Worm (Caenorhabditis elegans) whole organism, young adult: ENCODE results near the gene srt-34.

Experiments
- B0019.2 ChIP-seq: fragments of 200-800 bp; sonication (Bioruptor generic); conservative IDR thresholded peaks from 2 replicates; pipeline ENCODE4 v1.3.6; 2022; ENCODE audit warnings: missing genetic modification reagents, missing genetic modification characterization, missing compliant biosample characterization
- B0336.3 ChIP-seq: fragments of 200-800 bp; sonication (Bioruptor generic); IDR thresholded peaks from 2 replicates; pipeline ENCODE4 v1.3.6; 2022; ENCODE audit warnings: missing genetic modification characterization, missing compliant biosample characterization
- C06A6.2 ChIP-seq: fragments of 200-800 bp; sonication (Bioruptor generic); conservative IDR thresholded peaks from 2 replicates; pipeline ENCODE4 v1.3.6; 2022; ENCODE audit warnings: missing genetic modification characterization, missing compliant biosample characterization
- C17E4.6 ChIP-seq: fragments of 200-800 bp; sonication (Bioruptor generic); IDR thresholded peaks from 2 replicates; pipeline ENCODE4 v1.3.6; 2022; ENCODE audit warnings: missing genetic modification reagents, missing genetic modification characterization, missing compliant biosample characterization
- D2030.7 ChIP-seq: fragments of 200-800 bp; sonication (Bioruptor generic); IDR thresholded peaks from 2 replicates; pipeline ENCODE4 v1.3.6; 2022; ENCODE audit warnings: missing genetic modification reagents, missing genetic modification characterization, missing compliant biosample characterization
- F33H1.4 ChIP-seq: fragments of 200-800 bp; sonication (Bioruptor generic); IDR thresholded peaks from 2 replicates; pipeline ENCODE4 v1.3.6; 2022; ENCODE audit warnings: missing genetic modification reagents, missing genetic modification characterization, missing compliant biosample characterization
- K11D2.4 ChIP-seq: fragments of 200-800 bp; sonication (Bioruptor generic); IDR thresholded peaks from 2 replicates; pipeline ENCODE4 v1.3.6; 2022; ENCODE audit warnings: missing genetic modification reagents, missing genetic modification characterization, missing compliant biosample characterization
- T07F8.4 ChIP-seq: sonication (generic microtip); optimal IDR thresholded peaks from 2 replicates; lab custom pipeline; 2016; ENCODE audit warnings: mild to moderate bottlenecking, missing genetic modification characterization, moderate library complexity, missing compliant biosample characterization
- T26A5.8 ChIP-seq: sonication (generic microtip); optimal IDR thresholded peaks from 2 replicates; lab custom pipeline; 2016; ENCODE audit warnings: missing genetic modification characterization, missing compliant biosample characterization
- Y53F4B.3 ChIP-seq: fragments of 200-800 bp; sonication (Bioruptor generic); IDR thresholded peaks from 2 replicates; pipeline ENCODE4 v1.3.6; 2022; ENCODE audit warnings: missing genetic modification reagents, missing genetic modification characterization, missing compliant biosample characterization
- Y79H2A.3 ChIP-seq: fragments of 200-800 bp; sonication (Bioruptor generic); conservative IDR thresholded peaks from 2 replicates; pipeline ENCODE4 v1.3.6; 2022; ENCODE audit warnings: missing genetic modification reagents, missing genetic modification characterization, missing compliant biosample characterization
- ZK185.1 ChIP-seq: sonication (generic microtip); optimal IDR thresholded peaks from 2 replicates; lab custom pipeline; 2016; ENCODE audit warnings: mild to moderate bottlenecking, missing genetic modification characterization, missing compliant biosample characterization; ENCODE audit not compliant: poor library complexity, severe bottlenecking
- akir-1 ChIP-seq: fragments of 200-800 bp; sonication (Bioruptor generic); optimal IDR thresholded peaks from 2 replicates; lab custom pipeline; 2018; ENCODE audit warnings: mild to moderate bottlenecking, missing genetic modification characterization, moderate library complexity, missing compliant biosample characterization
- bed-2 ChIP-seq: fragments of 200-800 bp; sonication (Bioruptor generic); IDR thresholded peaks from 2 replicates; pipeline ENCODE4 v1.3.6; 2022; ENCODE audit warnings: missing genetic modification reagents, missing genetic modification characterization, missing compliant biosample characterization
- ccch-3 ChIP-seq: fragments of 200-800 bp; sonication (Bioruptor generic); optimal IDR thresholded peaks from 2 replicates; lab custom pipeline; 2018; ENCODE audit warnings: mild to moderate bottlenecking, missing genetic modification characterization, missing compliant biosample characterization
- cebp-1 ChIP-seq, 2 experiments: fragments of 200-800 bp in 1 of 2; sonication (Bioruptor generic) in 1 of 2; sonication (generic microtip) in 1 of 2; IDR thresholded peaks in 1 of 2; optimal IDR thresholded peaks in 1 of 2; 2 replicates each; pipeline versions ENCODE4 v1.3.6 to Lab custom; 2017 to 2022; ENCODE audit warnings: missing compliant biosample characterization in 2 of 2, missing genetic modification characterization in 2 of 2, mild to moderate bottlenecking in 1 of 2, missing genetic modification reagents in 1 of 2, moderate library complexity in 1 of 2
- ceh-79 ChIP-seq: sonication (generic microtip); optimal IDR thresholded peaks from 2 replicates; lab custom pipeline; 2017; ENCODE audit warnings: mild to moderate bottlenecking, missing genetic modification characterization, missing compliant biosample characterization
- dox-1 ChIP-seq: fragments of 200-800 bp; sonication (Bioruptor generic); IDR thresholded peaks from 2 replicates; pipeline ENCODE4 v1.3.6; 2022; ENCODE audit warnings: missing genetic modification reagents, missing genetic modification characterization, missing compliant biosample characterization
- dpff-1 ChIP-seq: sonication (generic microtip); optimal IDR thresholded peaks from 2 replicates; lab custom pipeline; 2017; ENCODE audit warnings: mild to moderate bottlenecking, missing genetic modification characterization, missing compliant biosample characterization
- ekl-4 ChIP-seq: fragments of 200-800 bp; sonication (Bioruptor generic); IDR thresholded peaks from 2 replicates; pipeline ENCODE4 v1.3.6; 2022; ENCODE audit warnings: missing genetic modification reagents, missing genetic modification characterization, missing compliant biosample characterization
- hrde-1 ChIP-seq: sonication (generic microtip); optimal IDR thresholded peaks from 2 replicates; lab custom pipeline; 2016; ENCODE audit warnings: missing genetic modification characterization, mild to moderate bottlenecking, missing compliant biosample characterization, moderate library complexity, missing genotype, missing genetic modification reagents, borderline replicate concordance
- let-607 ChIP-seq, 2 experiments: fragments of 200-800 bp in 1 of 2; sonication (Bioruptor generic) in 1 of 2; sonication (generic microtip) in 1 of 2; optimal IDR thresholded peaks; 2 replicates each; lab custom pipeline; 2016 to 2018; ENCODE audit warnings: mild to moderate bottlenecking in 2 of 2, missing compliant biosample characterization in 2 of 2, missing genetic modification characterization in 2 of 2, moderate library complexity in 2 of 2, missing genotype in 1 of 2
- lir-1 ChIP-seq: fragments of 200-800 bp; sonication (Bioruptor generic); conservative IDR thresholded peaks from 2 replicates; pipeline ENCODE4 v1.3.6; 2022; ENCODE audit warnings: missing genetic modification reagents, missing genetic modification characterization, missing compliant biosample characterization
- madf-6 ChIP-seq: fragments of 200-800 bp; sonication (Bioruptor generic); IDR thresholded peaks from 2 replicates; pipeline ENCODE4 v1.3.6; 2022; ENCODE audit warnings: missing genetic modification reagents, missing genetic modification characterization, missing compliant biosample characterization
- madf-8 ChIP-seq: fragments of 200-800 bp; sonication (Bioruptor generic); conservative IDR thresholded peaks from 2 replicates; pipeline ENCODE4 v1.3.6; 2022; ENCODE audit warnings: missing genetic modification reagents, missing genetic modification characterization, missing compliant biosample characterization
- mxl-1 ChIP-seq: sonication (generic microtip); optimal IDR thresholded peaks from 2 replicates; lab custom pipeline; 2016; ENCODE audit warnings: missing genetic modification characterization, missing compliant biosample characterization
- nfyb-1 ChIP-seq: fragments of 200-800 bp; sonication (Bioruptor generic); IDR thresholded peaks from 2 replicates; pipeline ENCODE4 v1.3.6; 2022; ENCODE audit warnings: missing genetic modification reagents, missing genetic modification characterization, missing compliant biosample characterization
- nhr-120 ChIP-seq: fragments of 200-800 bp; sonication (Bioruptor generic); IDR thresholded peaks from 2 replicates; pipeline ENCODE4 v1.3.6; 2022; ENCODE audit warnings: missing genetic modification characterization, missing compliant biosample characterization
- nhr-80 ChIP-seq: sonication (generic microtip); optimal IDR thresholded peaks from 2 replicates; lab custom pipeline; 2016; ENCODE audit warnings: missing genetic modification characterization, missing compliant biosample characterization
- pha-4 ChIP-seq: fragments of 150-350 bp; sonication (generic microtip); optimal IDR thresholded peaks from 2 replicates; lab custom pipeline; 2014; ENCODE audit warnings: missing biosample characterization, missing genetic modification reagents, missing genetic modification characterization
- repo-1 ChIP-seq: sonication (generic microtip); optimal IDR thresholded peaks from 2 replicates; lab custom pipeline; 2017; ENCODE audit warnings: mild to moderate bottlenecking, missing genetic modification characterization, missing compliant biosample characterization
- sea-2 ChIP-seq: fragments of 200-800 bp; sonication (Bioruptor generic); IDR thresholded peaks from 2 replicates; pipeline ENCODE4 v1.3.6; 2022; ENCODE audit warnings: missing genetic modification characterization, missing compliant biosample characterization
- snpc-4 ChIP-seq, 5 experiments: fragments of 150-350 bp in 1 of 5; sonication (generic microtip) in 4 of 5; optimal IDR thresholded peaks; 2 replicates each; lab custom pipeline; 2014 to 2018; ENCODE audit warnings: missing genetic modification characterization in 5 of 5, missing biosample characterization in 3 of 5, antibody characterized with exemption in 2 of 5, mild to moderate bottlenecking in 2 of 5, missing compliant biosample characterization in 2 of 5, missing genotype in 2 of 5, moderate library complexity in 2 of 5, missing genetic modification reagents in 1 of 5
- sptf-2 ChIP-seq: fragments of 200-800 bp; sonication (Bioruptor generic); optimal IDR thresholded peaks from 2 replicates; lab custom pipeline; 2018; ENCODE audit warnings: mild to moderate bottlenecking, missing genetic modification characterization, missing compliant biosample characterization
- tbp1 ChIP-seq: fragments of 200-800 bp; sonication (Bioruptor generic); optimal IDR thresholded peaks from 2 replicates; lab custom pipeline; 2018; ENCODE audit warnings: mild to moderate bottlenecking, missing genetic modification characterization, missing compliant biosample characterization
- tbx-9 ChIP-seq: sonication (generic microtip); optimal IDR thresholded peaks from 2 replicates; lab custom pipeline; 2016; ENCODE audit warnings: borderline replicate concordance, missing genetic modification characterization, inconsistent platforms, missing compliant biosample characterization
- zfh-2 ChIP-seq: fragments of 200-800 bp; sonication (Bioruptor generic); conservative IDR thresholded peaks from 2 replicates; pipeline ENCODE4 v1.3.6; 2022; ENCODE audit warnings: missing genetic modification reagents, missing genetic modification characterization, missing compliant biosample characterization
- ztf-22 ChIP-seq: fragments of 200-800 bp; sonication (Bioruptor generic); optimal IDR thresholded peaks from 2 replicates; lab custom pipeline; 2018; ENCODE audit warnings: mild to moderate bottlenecking, missing genetic modification characterization, moderate library complexity, missing compliant biosample characterization
- ztf-25 ChIP-seq: fragments of 200-800 bp; sonication (Bioruptor generic); IDR thresholded peaks from 2 replicates; pipeline ENCODE4 v1.3.6; 2022; ENCODE audit warnings: missing genetic modification reagents, missing genetic modification characterization, missing compliant biosample characterization
- ztf-28 ChIP-seq: fragments of 200-800 bp; sonication (Bioruptor generic); IDR thresholded peaks from 2 replicates; pipeline ENCODE4 v1.3.6; 2022; ENCODE audit warnings: missing genetic modification reagents, missing genetic modification characterization, missing compliant biosample characterization
- ztf-6 ChIP-seq: fragments of 200-800 bp; sonication (Bioruptor generic); IDR thresholded peaks from 2 replicates; pipeline ENCODE4 v1.3.6; 2022; ENCODE audit warnings: missing genetic modification reagents, missing genetic modification characterization, missing compliant biosample characterization

Gene srt-34

DNA sequence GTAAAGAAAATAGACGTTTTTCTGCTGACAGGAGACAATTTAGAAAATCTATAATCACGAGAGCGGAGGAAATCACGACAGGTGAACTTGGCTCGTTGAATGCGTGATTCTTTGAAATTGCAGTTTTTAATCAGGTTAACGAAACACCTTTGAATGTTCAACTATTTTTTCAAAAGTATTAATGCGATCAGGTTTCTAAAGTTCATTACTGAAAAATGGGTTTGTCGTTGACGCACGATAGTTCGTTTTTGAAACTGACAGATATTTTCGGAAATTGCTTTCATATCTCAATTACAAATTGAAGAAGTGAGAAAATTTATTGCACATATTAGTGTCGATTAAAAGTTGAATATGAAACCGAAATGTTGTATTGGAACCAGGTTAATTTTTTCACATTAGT, 2.1 kb downstream of the srt-34 start, which contains the start of gene F54E2.5 (continued):
- TF ChIP-seq B0019.2 (GFP tag; lab: Robert Waterston, UW) (no peak), tbx-9 (tag; lab: Kevin White, UChicago) (no peak), T07F8.4 (no peak), C17E4.6 (GFP tag; lab: Robert Waterston, UW) (no peak), snpc-4 (GFP tag; optimal IDR thresholded peaks at IDR 0.05; lab: Kevin White, UChicago) (no peak), snpc-4 (tag; optimal IDR thresholded peaks at IDR 0.05; lab: Kevin White, UChicago) (no peak), repo-1 (tag; lab: Kevin White, UChicago) (no peak), B0336.3 (GFP tag; lab: Robert Waterston, UW) (no peak)

DNA sequence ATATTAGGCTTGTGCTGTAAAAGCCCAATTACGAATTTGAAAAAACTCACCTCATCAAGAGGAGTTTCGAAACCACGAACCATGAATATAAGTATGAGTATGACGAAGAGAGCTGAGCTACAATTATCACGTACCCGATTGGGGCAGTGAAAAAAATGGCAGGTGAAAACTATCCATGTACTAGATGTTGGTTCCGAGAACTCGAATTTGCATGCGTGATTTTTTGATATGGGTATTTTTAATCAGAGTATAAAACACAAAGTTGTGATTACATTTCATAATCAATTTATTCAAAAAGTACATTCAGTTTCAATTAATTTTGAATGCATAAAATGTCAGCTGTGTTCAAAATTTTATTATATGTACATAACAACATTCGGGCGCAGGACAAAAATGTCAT, 4.2 kb downstream of the srt-34 start, which contains the start of gene F54E2.9:
TSS of gene F54E2.9 (minus strand) at position 132 of the 400 bp plus-strand sequence.
- TF ChIP-seq F33H1.4 (GFP tag; lab: Robert Waterston, UW) (no peak), hrde-1 (no peak), sptf-2 (GFP tag; lab: Kevin White, UChicago) (no peak), C06A6.2 (no peak), ztf-22 (GFP tag; lab: Kevin White, UChicago) (no peak), ztf-6 (no peak)

DNA sequence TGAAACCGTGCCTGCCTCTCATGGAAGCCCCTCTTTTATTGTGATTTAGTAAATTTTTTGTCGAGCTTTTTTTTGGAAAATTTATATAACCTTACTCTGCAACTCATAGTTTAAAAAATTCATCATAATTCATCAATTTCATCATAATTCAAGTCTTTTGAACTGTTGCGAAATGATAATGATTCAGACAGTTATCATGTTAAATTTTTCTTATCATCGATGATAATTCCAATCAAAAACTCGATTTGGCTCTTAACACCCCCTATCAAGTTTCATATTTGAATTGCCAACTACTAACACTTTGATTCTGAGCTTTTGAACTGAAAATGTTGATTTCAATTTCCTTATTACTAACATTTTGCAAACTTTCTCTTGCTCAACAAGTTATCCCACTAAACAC, 7.9 kb downstream of the srt-34 start, which contains the start of gene F54E2.1:
TSS of gene F54E2.1 (plus strand) at position 235 of the 400 bp plus-strand sequence.
- TF ChIP-seq tbp1 (GFP tag; lab: Kevin White, UChicago) = no peak
- peak; percentile 82 for TF ChIP-seq nhr-80 (tag; lab: Kevin White, UChicago)
- peak; percentile 87 for TF ChIP-seq cebp-1 (GFP tag; IDR thresholded peaks at IDR 0.05; lab: Robert Waterston, UW)
- no peak for TF ChIP-seq cebp-1 (tag; optimal IDR thresholded peaks at IDR 0.05; lab: Kevin White, UChicago)
- TF ChIP-seq ztf-25 (GFP tag; lab: Robert Waterston, UW) = no peak
- TF ChIP-seq zfh-2 (GFP tag; lab: Robert Waterston, UW) = no peak
- no peak for TF ChIP-seq let-607 (tag; optimal IDR thresholded peaks at IDR 0.05; lab: Kevin White, UChicago)

DNA sequence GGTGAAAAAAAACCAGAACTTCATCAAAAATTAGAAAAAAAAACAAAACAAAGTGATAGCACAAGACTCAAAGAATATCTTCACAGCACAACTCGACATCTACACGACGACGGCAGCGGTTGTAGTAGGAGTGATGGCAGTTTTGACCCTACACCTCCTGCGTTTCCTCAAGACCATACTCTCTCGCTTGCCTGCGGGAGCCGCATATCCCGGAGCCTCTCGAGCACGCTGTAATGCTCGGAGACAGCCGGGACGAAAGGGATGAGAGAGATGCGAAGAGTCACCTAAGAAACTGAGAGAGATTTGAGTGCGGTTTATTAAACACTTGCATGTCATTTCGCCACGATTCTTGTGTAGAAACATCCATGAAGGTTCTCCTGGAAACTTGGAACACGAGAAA, 8.6 kb downstream of the srt-34 start:
- TF ChIP-seq nhr-120 (GFP tag; lab: Robert Waterston, UW) = no peak
- no peak for TF ChIP-seq D2030.7 (GFP tag; lab: Robert Waterston, UW)
- no peak for TF ChIP-seq ccch-3 (GFP tag; lab: Kevin White, UChicago)
- TF ChIP-seq K11D2.4 (GFP tag; lab: Robert Waterston, UW) = no peak
- no peak for TF ChIP-seq Y79H2A.3
- TF ChIP-seq dox-1 = no peak
- TF ChIP-seq B0019.2 (GFP tag; lab: Robert Waterston, UW) = no peak

DNA sequence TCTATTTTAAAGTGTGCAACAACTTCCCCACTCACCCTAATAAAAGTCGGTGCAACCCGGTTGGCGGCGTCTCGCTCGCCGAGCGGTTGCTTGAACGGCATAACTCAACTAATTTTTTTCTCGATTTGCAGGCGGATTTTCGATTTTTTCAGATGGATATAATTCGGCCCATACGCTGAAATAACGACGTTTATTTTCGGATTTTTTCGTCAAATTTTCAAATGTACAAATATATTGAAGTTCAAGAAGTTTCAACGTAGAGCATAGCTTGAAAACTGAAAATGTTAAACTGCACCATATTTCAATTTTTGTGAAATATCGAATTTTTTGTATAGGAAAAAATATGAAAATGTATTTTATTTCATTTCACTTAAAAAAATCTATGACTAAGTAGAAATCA, 10.3 kb downstream of the srt-34 start, which contains the start of gene ketn-1:
TSS of gene ketn-1 (minus strand) at position 101 of the 400 bp plus-strand sequence.
- TF ChIP-seq tbp1 (GFP tag; lab: Kevin White, UChicago) (no peak), bed-2 (no peak), mxl-1 (tag; lab: Kevin White, UChicago) (no peak), nfyb-1 (GFP tag; lab: Robert Waterston, UW) (no peak), cebp-1 (GFP tag; IDR thresholded peaks at IDR 0.05; lab: Robert Waterston, UW) (no peak), cebp-1 (tag; optimal IDR thresholded peaks at IDR 0.05; lab: Kevin White, UChicago) (no peak), akir-1 (no peak), lir-1 (no peak), ZK185.1 (no peak), ekl-4 (no peak), hrde-1 (no peak), ztf-28 (GFP tag; lab: Robert Waterston, UW) (no peak), madf-8 (GFP tag; lab: Robert Waterston, UW) (no peak), sea-2 (GFP tag; lab: Robert Waterston, UW) (no peak), ceh-79 (tag; lab: Kevin White, UChicago) (no peak), pha-4 (tag; lab: Kevin White, UChicago) (no peak), madf-6 (GFP tag; lab: Robert Waterston, UW) (no peak), Y53F4B.3 (GFP tag; lab: Robert Waterston, UW) (no peak), dpff-1 (tag; lab: Kevin White, UChicago) (no peak), T26A5.8 (tag; lab: Kevin White, UChicago) (no peak)
